Worm (Caenorhabditis elegans): ENCODE data around the gene dat-1.

ce11 chrIII:9228190-9228589, 14.6 kb upstream of the dat-1 start:
- no peak for TF ChIP-seq dao-5 (tag; optimal IDR thresholded peaks at IDR 0.05)
- no peak for TF ChIP-seq him-1 (tag; optimal IDR thresholded peaks at IDR 0.05)
